Worm (Caenorhabditis elegans) whole organism, L1 larva: ENCODE measurements around the gene C16D9.9.

Source experiments
- C04F5.9 ChIP-seq: sonication (generic microtip); optimal IDR thresholded peaks from 2 replicates; lab custom pipeline; 2016; ENCODE audit warnings: missing genetic modification characterization, missing compliant biosample characterization
- aha-1 ChIP-seq: fragments of 150-350 bp; optimal IDR thresholded peaks from 2 replicates; lab custom pipeline; 2014; ENCODE audit warnings: missing biosample characterization, missing genetic modification characterization
- alr-1 ChIP-seq: fragments of 200-800 bp; sonication (Bioruptor generic); optimal IDR thresholded peaks from 2 replicates; lab custom pipeline; 2018; ENCODE audit warnings: borderline replicate concordance, mild to moderate bottlenecking, missing genetic modification characterization, missing compliant biosample characterization
- aly-2 ChIP-seq: fragments of 150-350 bp; optimal IDR thresholded peaks from 2 replicates; lab custom pipeline; 2014; ENCODE audit warnings: missing biosample characterization, missing genetic modification characterization
- ama-1 ChIP-seq: fragments of 150-350 bp; optimal IDR thresholded peaks from 2 replicates; lab custom pipeline; 2014
- blmp-1 ChIP-seq: fragments of 150-350 bp; optimal IDR thresholded peaks from 2 replicates; lab custom pipeline; 2014; ENCODE audit warnings: missing biosample characterization, missing genetic modification characterization
- ceh-90 ChIP-seq: sonication (generic microtip); optimal IDR thresholded peaks from 2 replicates; lab custom pipeline; 2016; ENCODE audit warnings: missing genetic modification characterization, missing compliant biosample characterization
- ces-1 ChIP-seq: fragments of 150-350 bp; optimal IDR thresholded peaks from 2 replicates; lab custom pipeline; 2014; ENCODE audit warnings: missing biosample characterization, missing genetic modification reagents, missing genetic modification characterization
- efl-3 ChIP-seq: fragments of 200-800 bp; sonication (Bioruptor generic); optimal IDR thresholded peaks from 2 replicates; lab custom pipeline; 2018; ENCODE audit warnings: mild to moderate bottlenecking, missing genetic modification characterization, missing compliant biosample characterization
- egl-27 ChIP-seq, 2 experiments: fragments of 150-350 bp in 1 of 2; sonication (generic microtip); optimal IDR thresholded peaks; 3 replicates each; lab custom pipeline; 2017 to 2018; ENCODE audit warnings: missing biosample characterization in 2 of 2, missing genetic modification characterization in 2 of 2, missing genetic modification reagents in 2 of 2
- elt-2 ChIP-seq: sonication (generic microtip); optimal IDR thresholded peaks from 2 replicates; lab custom pipeline; 2016; ENCODE audit warnings: missing genetic modification characterization, mild to moderate bottlenecking, inconsistent platforms, missing compliant biosample characterization, missing genetic modification reagents
- elt-3 ChIP-seq, 6 experiments: fragments of 150-350 bp in 1 of 6; sonication (generic microtip); optimal IDR thresholded peaks; 2 replicates each; lab custom pipeline; 2017 to 2018; ENCODE audit warnings: missing biosample characterization in 6 of 6, missing genetic modification characterization in 6 of 6, inconsistent platforms in 1 of 6
- fkh-8 ChIP-seq: sonication (generic microtip); optimal IDR thresholded peaks from 2 replicates; lab custom pipeline; 2016; ENCODE audit warnings: mild to moderate bottlenecking, missing genetic modification characterization, missing compliant biosample characterization
- grh-1 ChIP-seq: fragments of 200-800 bp; sonication (Bioruptor generic); IDR thresholded peaks from 2 replicates; pipeline ENCODE4 v1.3.6; 2022; ENCODE audit warnings: missing genetic modification reagents, missing genetic modification characterization, missing compliant biosample characterization
- hlh-4 ChIP-seq: sonication (generic microtip); optimal IDR thresholded peaks from 2 replicates; lab custom pipeline; 2016; ENCODE audit warnings: mild to moderate bottlenecking, missing genetic modification characterization, missing compliant biosample characterization
- isw-1 ChIP-seq: fragments of 200-800 bp; sonication (Bioruptor generic); IDR thresholded peaks from 2 replicates; pipeline ENCODE4 v1.3.6; 2022; ENCODE audit warnings: missing genetic modification characterization, missing compliant biosample characterization
- jun-1 ChIP-seq: fragments of 150-350 bp; optimal IDR thresholded peaks from 2 replicates; lab custom pipeline; 2014; ENCODE audit warnings: missing biosample characterization, missing genetic modification reagents, missing genetic modification characterization
- lin-13 ChIP-seq: fragments of 150-350 bp; optimal IDR thresholded peaks from 2 replicates; lab custom pipeline; 2014; ENCODE audit warnings: missing biosample characterization, missing genetic modification reagents, missing genetic modification characterization
- lin-14 ChIP-seq: fragments of 200-800 bp; sonication (Bioruptor generic); optimal IDR thresholded peaks from 2 replicates; lab custom pipeline; 2018; ENCODE audit warnings: mild to moderate bottlenecking, missing genetic modification characterization, moderate library complexity, missing compliant biosample characterization
- lin-35 ChIP-seq, 2 experiments: fragments of 150-350 bp; optimal IDR thresholded peaks; 2 replicates each; lab custom pipeline; 2014; ENCODE audit warnings: missing biosample characterization in 2 of 2, missing genetic modification characterization in 2 of 2, missing genetic modification reagents in 2 of 2
- lin-39 ChIP-seq: fragments of 150-350 bp; optimal IDR thresholded peaks from 2 replicates; lab custom pipeline; 2014; ENCODE audit warnings: missing biosample characterization, missing genetic modification reagents, missing genetic modification characterization
- lsy-2 ChIP-seq, 2 experiments: fragments of 150-350 bp; optimal IDR thresholded peaks; 2 replicates each; lab custom pipeline; 2014; ENCODE audit warnings: missing biosample characterization in 2 of 2, missing genetic modification characterization in 2 of 2
- mef-2 ChIP-seq: fragments of 150-350 bp; optimal IDR thresholded peaks from 2 replicates; lab custom pipeline; 2014; ENCODE audit warnings: missing biosample characterization, missing genetic modification characterization
- nhr-12 ChIP-seq: sonication (generic microtip); optimal IDR thresholded peaks from 2 replicates; lab custom pipeline; 2017; ENCODE audit warnings: missing biosample characterization, missing genetic modification characterization
- nhr-19 ChIP-seq: fragments of 200-800 bp; sonication (Bioruptor generic); conservative IDR thresholded peaks from 2 replicates; pipeline ENCODE4 v1.3.6; 2022; ENCODE audit warnings: missing genetic modification characterization, missing compliant biosample characterization
- nhr-20 ChIP-seq: sonication (generic microtip); optimal IDR thresholded peaks from 2 replicates; lab custom pipeline; 2016; ENCODE audit warnings: mild to moderate bottlenecking, missing genetic modification characterization, missing compliant biosample characterization
- nhr-28 ChIP-seq: fragments of 150-350 bp; optimal IDR thresholded peaks from 2 replicates; lab custom pipeline; 2014; ENCODE audit warnings: missing biosample characterization, missing genetic modification characterization
- nhr-76 ChIP-seq: sonication (generic microtip); optimal IDR thresholded peaks from 2 replicates; lab custom pipeline; 2017; ENCODE audit warnings: missing biosample characterization, missing genetic modification characterization
- nhr-84 ChIP-seq: sonication (generic microtip); optimal IDR thresholded peaks from 2 replicates; lab custom pipeline; 2017; ENCODE audit warnings: missing biosample characterization, missing genetic modification characterization
- pqm-1 ChIP-seq: sonication (generic microtip); optimal IDR thresholded peaks from 3 replicates; lab custom pipeline; 2017; ENCODE audit warnings: missing biosample characterization, missing genetic modification characterization
- sox-4 ChIP-seq: sonication (generic microtip); optimal IDR thresholded peaks from 2 replicates; lab custom pipeline; 2016; ENCODE audit warnings: missing genetic modification characterization, missing compliant biosample characterization
- sup-37 ChIP-seq: fragments of 200-800 bp; sonication (Bioruptor generic); optimal IDR thresholded peaks from 2 replicates; lab custom pipeline; 2018; ENCODE audit warnings: mild to moderate bottlenecking, missing genetic modification characterization, missing compliant biosample characterization
- tlp-1 ChIP-seq: fragments of 150-350 bp; optimal IDR thresholded peaks from 2 replicates; lab custom pipeline; 2014; ENCODE audit warnings: missing biosample characterization, missing genetic modification characterization
- unc-62 ChIP-seq: fragments of 150-350 bp; optimal IDR thresholded peaks from 2 replicates; lab custom pipeline; 2014; ENCODE audit warnings: missing biosample characterization, missing genetic modification reagents, missing genetic modification characterization
- unc-86 ChIP-seq: sonication (generic microtip); optimal IDR thresholded peaks from 2 replicates; lab custom pipeline; 2016; ENCODE audit warnings: missing genetic modification characterization, missing compliant biosample characterization
- ztf-11 ChIP-seq, 2 experiments: sonication (generic microtip); optimal IDR thresholded peaks; 2 replicates each; lab custom pipeline; 2016 to 2017; ENCODE audit warnings: missing genetic modification characterization in 2 of 2, missing biosample characterization in 1 of 2, missing compliant biosample characterization in 1 of 2
- ztf-4 ChIP-seq: fragments of 150-350 bp; optimal IDR thresholded peaks from 2 replicates; lab custom pipeline; 2014; ENCODE audit warnings: missing biosample characterization, missing genetic modification characterization

C16D9.9 gene

DNA sequence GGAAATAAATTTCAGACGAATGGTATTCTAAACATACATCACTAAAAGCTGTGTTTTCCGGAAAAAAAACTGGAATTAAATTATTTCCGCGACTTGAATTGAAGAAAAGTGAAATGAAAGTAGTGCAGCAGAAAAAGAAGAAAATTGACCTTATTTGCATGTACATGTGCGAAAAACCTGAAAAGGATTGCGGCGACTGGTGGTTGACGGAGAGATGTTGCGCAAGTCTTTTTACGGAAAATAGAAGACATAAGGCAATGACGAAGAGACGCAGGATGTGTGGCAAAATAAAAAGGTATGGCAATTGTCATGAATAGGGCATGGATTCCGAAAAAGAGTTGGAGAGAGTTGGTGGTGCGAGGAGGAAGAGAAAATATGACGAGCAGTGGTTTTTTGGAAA, 9.1 kb upstream of the C16D9.9 start:
- TF ChIP-seq elt-3 (tag; optimal IDR thresholded peaks at IDR 0.05; lab: Kevin White, UChicago), result no peak
- peak; percentile 6 for TF ChIP-seq lin-14 (GFP tag; lab: Kevin White, UChicago)
- TF ChIP-seq blmp-1 (tag; lab: Kevin White, UChicago), result peak; percentile 68
- no peak for TF ChIP-seq ama-1 (lab: Kevin White, UChicago)
- TF ChIP-seq fkh-8, result no peak
- TF ChIP-seq alr-1 (tag; lab: Kevin White, UChicago), result no peak

DNA sequence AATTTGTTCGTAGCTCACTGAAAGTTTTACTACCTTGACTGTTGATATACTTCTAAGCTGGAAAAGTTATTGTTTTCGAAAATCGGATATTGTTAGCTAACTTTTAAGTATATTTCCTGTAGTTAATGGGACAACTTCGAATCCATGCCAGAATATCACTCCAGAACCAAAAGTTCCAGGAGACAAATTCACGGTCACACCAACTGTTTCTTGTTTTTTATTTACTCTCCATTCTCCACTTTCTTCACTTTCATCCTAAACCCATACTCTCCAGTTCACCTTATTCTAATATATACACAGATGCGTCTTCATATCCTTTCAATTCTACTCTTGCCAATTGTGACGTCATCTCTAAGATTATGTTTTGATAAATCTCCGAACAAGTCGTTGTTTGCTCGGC, 5.0 kb upstream of the C16D9.9 start, which contains the start of gene C16D9.1:
Gene C16D9.1, plus strand, starts transcription at position 301 of the 400 bp plus-strand sequence.
- TF ChIP-seq hlh-4 (tag; lab: Kevin White, UChicago) (no peak), lin-39 (tag; lab: Kevin White, UChicago) (no peak), C04F5.9 (no peak), jun-1 (tag; lab: Kevin White, UChicago) (no peak), isw-1 (no peak)

DNA sequence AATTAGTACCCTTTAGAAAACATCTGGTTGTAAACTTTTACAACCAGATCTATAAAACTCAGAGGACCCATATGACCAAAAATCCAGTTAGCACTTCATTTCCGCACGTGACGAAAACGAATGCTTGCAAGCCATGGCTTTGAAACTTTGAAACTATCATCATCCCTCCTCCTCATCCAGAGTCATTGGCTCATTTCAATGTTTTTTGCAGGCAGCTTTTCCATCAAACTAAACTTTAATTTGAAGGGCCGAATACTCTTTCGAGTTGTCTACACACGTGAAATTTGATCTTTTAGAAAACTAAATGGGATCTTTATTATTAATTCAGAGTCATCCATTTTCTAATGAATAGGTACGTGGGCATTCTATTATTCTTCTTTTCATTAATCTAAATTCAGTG, 1.8 kb upstream of the C16D9.9 start:
- TF ChIP-seq ces-1 (GFP tag; lab: Kevin White, UChicago), result no peak
- TF ChIP-seq lin-14 (GFP tag; lab: Kevin White, UChicago), result peak; percentile 13

DNA sequence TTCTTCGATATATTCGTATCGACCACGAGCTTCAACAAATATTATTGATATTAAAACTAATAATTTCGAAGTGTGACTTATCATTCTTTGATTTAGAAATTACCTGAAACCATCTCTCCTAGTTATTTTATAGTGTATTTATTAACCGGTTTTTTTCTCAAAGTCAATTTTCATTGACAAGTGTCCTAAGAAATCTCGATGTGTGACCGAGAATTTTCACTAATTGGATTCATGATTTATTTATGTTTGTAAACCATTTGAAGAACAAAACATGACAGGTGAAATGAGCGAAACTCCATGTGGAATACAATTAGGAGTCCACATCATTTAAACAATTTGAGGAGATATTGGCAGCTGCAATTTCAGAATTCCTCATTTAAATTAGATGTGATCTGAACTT, 575 bp upstream of the C16D9.9 start, which contains the start of gene C16D9.8:
Gene C16D9.8, minus strand, starts transcription at position 101 of the 400 bp plus-strand sequence.
- peak; percentile 56 for TF ChIP-seq hlh-4 (tag; lab: Kevin White, UChicago)
- TF ChIP-seq sup-37, result no peak
- TF ChIP-seq ztf-11 (tag; optimal IDR thresholded peaks at IDR 0.05; lab: Kevin White, UChicago), result no peak
- TF ChIP-seq grh-1, result no peak
- no peak for TF ChIP-seq ceh-90 (tag; lab: Kevin White, UChicago)

DNA sequence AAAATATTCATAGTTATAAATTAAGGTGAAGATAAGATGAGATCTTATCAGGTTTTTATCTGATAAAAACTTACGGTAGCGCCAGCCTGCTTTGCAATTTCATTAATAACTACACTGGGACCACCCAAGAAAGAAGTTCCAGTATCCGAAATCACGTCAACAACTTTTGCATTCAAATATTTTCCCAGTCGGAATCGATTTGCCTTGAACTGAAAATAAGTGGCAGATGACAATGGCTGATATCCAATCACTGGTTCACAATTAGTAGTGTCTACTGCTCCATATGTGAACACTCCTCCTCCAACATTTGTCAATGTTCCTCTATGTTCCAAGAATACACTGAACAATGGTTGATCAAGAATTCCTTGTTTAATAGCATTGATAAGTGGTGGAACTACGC, 2.2 kb downstream of the C16D9.9 start, which contains the start of gene F21F8.5:
Gene F21F8.5, minus strand, starts transcription at position 101 of the 400 bp plus-strand sequence.
- TF ChIP-seq nhr-28 (tag; lab: Kevin White, UChicago) (no peak), nhr-19 (GFP tag; lab: Robert Waterston, UW) (no peak), pqm-1 (no peak), efl-3 (GFP tag; lab: Kevin White, UChicago) (no peak), unc-62 (GFP tag; lab: Kevin White, UChicago) (no peak), aha-1 (tag; lab: Kevin White, UChicago) (no peak)

ce11 chrV:8267275-8267674, 3.2 kb downstream of the C16D9.9 start:
- no peak for TF ChIP-seq nhr-20
- TF ChIP-seq unc-86 (tag; lab: Kevin White, UChicago), result no peak
- no peak for TF ChIP-seq ama-1 (lab: Kevin White, UChicago)
- TF ChIP-seq lsy-2 (tag; optimal IDR thresholded peaks at IDR 0.05; lab: Kevin White, UChicago), result no peak
- no peak for TF ChIP-seq egl-27 (tag; optimal IDR thresholded peaks at IDR 0.05; lab: Kevin White, UChicago)
- peak; percentile 64 for TF ChIP-seq aly-2 (tag; lab: Kevin White, UChicago)
- TF ChIP-seq nhr-84 (tag; lab: Kevin White, UChicago), result no peak
- TF ChIP-seq ztf-4 (tag; lab: Kevin White, UChicago), result no peak
- TF ChIP-seq nhr-76 (tag; lab: Kevin White, UChicago), result no peak
- no peak for TF ChIP-seq lin-13 (GFP tag; lab: Kevin White, UChicago)
- TF ChIP-seq lin-35 (GFP tag; optimal IDR thresholded peaks at IDR 0.05; lab: Kevin White, UChicago), result peak in 1 of 2 experiments; percentile 31
- peak; percentile 87 for TF ChIP-seq tlp-1 (tag; lab: Kevin White, UChicago)
- peak; percentile 95 for TF ChIP-seq elt-2
- TF ChIP-seq nhr-12 (tag; lab: Kevin White, UChicago), result no peak
- TF ChIP-seq sox-4 (tag; lab: Kevin White, UChicago), result no peak
- peak; percentile 13 for TF ChIP-seq jun-1 (tag; lab: Kevin White, UChicago)
- TF ChIP-seq mef-2 (tag; lab: Kevin White, UChicago), result no peak
- TF ChIP-seq, all 84 proteins: peak for 5
